Worm (Caenorhabditis elegans) whole organism, early embryonic: ENCODE measurements around the gene Y116A8C.38.

ENCODE experiments used
- ceh-13 ChIP-seq: fragments of 200-800 bp; sonication (Bioruptor generic); optimal IDR thresholded peaks from 2 replicates; lab custom pipeline; 2018; ENCODE audit warnings: mild to moderate bottlenecking, missing genetic modification characterization, missing compliant biosample characterization
- ets-7 ChIP-seq: sonication (generic microtip); optimal IDR thresholded peaks from 2 replicates; lab custom pipeline; 2016; ENCODE audit warnings: missing genotype, missing genetic modification characterization, missing compliant biosample characterization
- scrt-1 ChIP-seq: fragments of 200-800 bp; sonication (Bioruptor generic); IDR thresholded peaks from 2 replicates; pipeline ENCODE4 v1.3.6; 2022; ENCODE audit warnings: missing genetic modification characterization, missing compliant biosample characterization

ce11 chrIV:17100628-17101338 lies 30.6 kb upstream of the Y116A8C.38 start:
- TF ChIP-seq ets-7 (no peak), ceh-13 (no peak), scrt-1 (GFP tag; lab: Robert Waterston, UW) (no peak)
